Worm (Caenorhabditis elegans) whole organism, mixed stage, embryonic: Measurements from ENCODE around the gene inx-7.

Experiments used
- blmp-1 ChIP-seq: fragments of 150-350 bp; optimal IDR thresholded peaks from 2 replicates; lab custom pipeline; 2014; ENCODE audit warnings: missing biosample characterization, missing genetic modification characterization
- ceh-39 ChIP-seq: fragments of 150-350 bp; optimal IDR thresholded peaks from 2 replicates; lab custom pipeline; 2014; ENCODE audit warnings: missing biosample characterization, missing genetic modification characterization
- ces-1 ChIP-seq: fragments of 150-350 bp; optimal IDR thresholded peaks from 2 replicates; lab custom pipeline; 2014; ENCODE audit warnings: missing biosample characterization, missing genetic modification reagents, missing genetic modification characterization
- cnd-1 ChIP-seq: fragments of 200-800 bp; sonication (Bioruptor generic); optimal IDR thresholded peaks from 2 replicates; lab custom pipeline; 2018; ENCODE audit warnings: mild to moderate bottlenecking, missing genetic modification characterization, missing compliant biosample characterization
- drap-1 ChIP-seq: fragments of 200-800 bp; sonication (Bioruptor generic); optimal IDR thresholded peaks from 3 replicates; lab custom pipeline; 2018; ENCODE audit warnings: mild to moderate bottlenecking, missing genetic modification characterization, missing compliant biosample characterization
- elt-1 ChIP-seq: sonication (generic microtip); optimal IDR thresholded peaks from 2 replicates; lab custom pipeline; 2017; ENCODE audit warnings: missing genetic modification characterization, mild to moderate bottlenecking, missing compliant biosample characterization, antibody characterized with exemption, moderate library complexity, borderline replicate concordance; ENCODE audit not compliant: insufficient read depth
- flh-1 ChIP-seq: fragments of 200-800 bp; sonication (Bioruptor generic); optimal IDR thresholded peaks from 2 replicates; lab custom pipeline; 2018; ENCODE audit warnings: mild to moderate bottlenecking, missing genetic modification characterization, moderate library complexity, missing compliant biosample characterization
- ham-2 ChIP-seq: fragments of 200-800 bp; sonication (Bioruptor generic); optimal IDR thresholded peaks from 2 replicates; lab custom pipeline; 2018; ENCODE audit warnings: mild to moderate bottlenecking, missing genetic modification characterization, missing compliant biosample characterization
- hlh-1 ChIP-seq: fragments of 150-350 bp; optimal IDR thresholded peaks from 2 replicates; lab custom pipeline; 2014; ENCODE audit warnings: missing biosample characterization, missing genetic modification reagents, missing genetic modification characterization
- lin-32 ChIP-seq: fragments of 200-800 bp; sonication (Bioruptor generic); optimal IDR thresholded peaks from 2 replicates; lab custom pipeline; 2018; ENCODE audit warnings: mild to moderate bottlenecking, missing genetic modification characterization, missing compliant biosample characterization
- lsy-2 ChIP-seq: fragments of 150-350 bp; optimal IDR thresholded peaks from 2 replicates; lab custom pipeline; 2014; ENCODE audit warnings: missing biosample characterization, missing genetic modification characterization
- mab-5 ChIP-seq: fragments of 150-350 bp; optimal IDR thresholded peaks from 2 replicates; lab custom pipeline; 2014; ENCODE audit warnings: missing biosample characterization, missing genetic modification characterization
- mep-1 ChIP-seq: fragments of 150-350 bp; optimal IDR thresholded peaks from 2 replicates; lab custom pipeline; 2017; ENCODE audit warnings: missing biosample characterization, missing genetic modification reagents, missing genetic modification characterization, inconsistent platforms
- mls-2 ChIP-seq: sonication (generic microtip); optimal IDR thresholded peaks from 2 replicates; lab custom pipeline; 2016; ENCODE audit warnings: mild to moderate bottlenecking, missing genetic modification characterization, moderate library complexity, missing compliant biosample characterization
- nhr-12 ChIP-seq: fragments of 150-350 bp; optimal IDR thresholded peaks from 2 replicates; lab custom pipeline; 2014; ENCODE audit warnings: missing biosample characterization, missing genetic modification characterization
- nhr-2 ChIP-seq: fragments of 150-350 bp; optimal IDR thresholded peaks from 2 replicates; lab custom pipeline; 2014; ENCODE audit warnings: missing biosample characterization, missing genetic modification characterization
- nhr-237 ChIP-seq: fragments of 150-350 bp; optimal IDR thresholded peaks from 2 replicates; lab custom pipeline; 2014; ENCODE audit warnings: missing biosample characterization, missing genetic modification characterization
- nhr-28 ChIP-seq: fragments of 150-350 bp; optimal IDR thresholded peaks from 2 replicates; lab custom pipeline; 2014; ENCODE audit warnings: missing biosample characterization, missing genetic modification characterization
- nhr-76 ChIP-seq: sonication (generic microtip); optimal IDR thresholded peaks from 2 replicates; lab custom pipeline; 2017; ENCODE audit warnings: missing biosample characterization, missing genetic modification characterization
- pha-4 ChIP-seq: fragments of 150-350 bp; optimal IDR thresholded peaks from 2 replicates; lab custom pipeline; 2018; ENCODE audit warnings: missing biosample characterization, missing genetic modification reagents, missing genetic modification characterization
- sem-2 ChIP-seq: fragments of 200-800 bp; sonication (Bioruptor generic); optimal IDR thresholded peaks from 2 replicates; lab custom pipeline; 2018; ENCODE audit warnings: mild to moderate bottlenecking, missing genetic modification characterization, missing compliant biosample characterization
- snpc-4 ChIP-seq: fragments of 150-350 bp; optimal IDR thresholded peaks from 2 replicates; lab custom pipeline; 2014; ENCODE audit warnings: missing biosample characterization, missing genetic modification characterization
- sptf-1 ChIP-seq: sonication (generic microtip); optimal IDR thresholded peaks from 2 replicates; lab custom pipeline; 2017; ENCODE audit warnings: mild to moderate bottlenecking, missing genetic modification characterization, moderate library complexity, missing compliant biosample characterization
- tbx-8 ChIP-seq: fragments of 200-800 bp; sonication (Bioruptor generic); optimal IDR thresholded peaks from 2 replicates; lab custom pipeline; 2018; ENCODE audit warnings: mild to moderate bottlenecking, missing genetic modification characterization, moderate library complexity, missing compliant biosample characterization
- unc-120 ChIP-seq: sonication (generic microtip); optimal IDR thresholded peaks from 2 replicates; lab custom pipeline; 2017; ENCODE audit warnings: missing genetic modification characterization, missing compliant biosample characterization; ENCODE audit not compliant: poor library complexity, severe bottlenecking
- unc-39 ChIP-seq: fragments of 150-350 bp; optimal IDR thresholded peaks from 2 replicates; lab custom pipeline; 2014; ENCODE audit warnings: missing biosample characterization, missing genetic modification characterization
- unc-62 ChIP-seq: fragments of 150-350 bp; optimal IDR thresholded peaks from 2 replicates; lab custom pipeline; 2014; ENCODE audit warnings: missing biosample characterization, missing genetic modification reagents, missing genetic modification characterization
- zip-8 ChIP-seq: fragments of 150-350 bp; optimal IDR thresholded peaks from 2 replicates; lab custom pipeline; 2014; ENCODE audit warnings: missing biosample characterization, missing genetic modification characterization

Gene inx-7

ce11 chrIV:5946602-5947444, at the start of gene inx-7:
TSS of gene inx-7 (minus strand) at chrIV:5946638.
- no peak for TF ChIP-seq drap-1 (GFP tag; lab: Kevin White, UChicago)
- no peak for TF ChIP-seq flh-1 (GFP tag; lab: Kevin White, UChicago)
- no peak for TF ChIP-seq nhr-12
- TF ChIP-seq blmp-1, result no peak
- TF ChIP-seq mab-5, result no peak
- no peak for TF ChIP-seq nhr-2 (tag; lab: Kevin White, UChicago)
- TF ChIP-seq snpc-4 (tag; lab: Kevin White, UChicago), result no peak
- no peak for TF ChIP-seq tbx-8 (GFP tag; lab: Kevin White, UChicago)
- no peak for TF ChIP-seq mep-1

ce11 chrIV:5990503-5990902, 44.1 kb upstream of the inx-7 start:
- no peak for TF ChIP-seq tbx-8 (GFP tag; lab: Kevin White, UChicago)
- no peak for TF ChIP-seq mab-5
- no peak for TF ChIP-seq nhr-2 (tag; lab: Kevin White, UChicago)
- no peak for TF ChIP-seq lsy-2
- no peak for TF ChIP-seq lin-32 (GFP tag; lab: Kevin White, UChicago)
- TF ChIP-seq sem-2, result no peak
- TF ChIP-seq nhr-76 (tag; lab: Kevin White, UChicago), result no peak
- no peak for TF ChIP-seq cnd-1 (tag; lab: Kevin White, UChicago)
- TF ChIP-seq sptf-1 (tag; lab: Kevin White, UChicago), result no peak
- TF ChIP-seq unc-120 (tag; lab: Kevin White, UChicago), result no peak
- no peak for TF ChIP-seq nhr-237
- TF ChIP-seq nhr-12, result no peak
- no peak for TF ChIP-seq pha-4
- TF ChIP-seq unc-39 (tag; lab: Kevin White, UChicago), result no peak
- TF ChIP-seq, all 35 proteins: peak for 0

ce11 chrIV:5986829-5987228, 40.4 kb upstream of the inx-7 start:
- TF ChIP-seq hlh-1, result peak; percentile 23
- TF ChIP-seq mls-2, result no peak
- TF ChIP-seq unc-62 (GFP tag; lab: Kevin White, UChicago), result peak; percentile 36
- no peak for TF ChIP-seq zip-8 (tag; lab: Kevin White, UChicago)
- peak; percentile 43 for TF ChIP-seq unc-120 (tag; lab: Kevin White, UChicago)

- TF ChIP-seq lin-32 (GFP tag; lab: Kevin White, UChicago) (no peak), nhr-76 (tag; lab: Kevin White, UChicago) (no peak), lsy-2 (no peak), unc-39 (tag; lab: Kevin White, UChicago) (no peak), nhr-28 (tag; lab: Kevin White, UChicago) (no peak), flh-1 (GFP tag; lab: Kevin White, UChicago) (no peak), ceh-39 (tag; lab: Kevin White, UChicago) (no peak), cnd-1 (tag; lab: Kevin White, UChicago) (no peak), mab-5 (no peak), hlh-1 (no peak), blmp-1 (no peak), ces-1 (GFP tag; lab: Kevin White, UChicago) (no peak), ham-2 (no peak), elt-1 (tag; lab: Kevin White, UChicago) (no peak)
Measured at ce11 chrIV:5985823-5986222, 39.4 kb upstream of the inx-7 start.

ce11 chrIV:5985422-5985821, 39.0 kb upstream of the inx-7 start:
- TF ChIP-seq hlh-1 (peak; percentile 8), unc-120 (tag; lab: Kevin White, UChicago) (no peak)

- no peak for TF ChIP-seq elt-1 (tag; lab: Kevin White, UChicago)
- TF ChIP-seq ham-2, result no peak
- no peak for TF ChIP-seq nhr-12
- no peak for TF ChIP-seq ces-1 (GFP tag; lab: Kevin White, UChicago)
- no peak for TF ChIP-seq nhr-237
- no peak for TF ChIP-seq unc-120 (tag; lab: Kevin White, UChicago)
- TF ChIP-seq snpc-4 (tag; lab: Kevin White, UChicago), result no peak
- TF ChIP-seq nhr-76 (tag; lab: Kevin White, UChicago), result no peak
- no peak for TF ChIP-seq cnd-1 (tag; lab: Kevin White, UChicago)
- no peak for TF ChIP-seq mab-5
- TF ChIP-seq mep-1, result no peak
- TF ChIP-seq lin-32 (GFP tag; lab: Kevin White, UChicago), result no peak
Measured at ce11 chrIV:5983191-5983590, 36.8 kb upstream of the inx-7 start.
